Worm (Caenorhabditis elegans): Measurements from ENCODE around the gene H41C03.1.

H41C03.1 gene

DNA sequence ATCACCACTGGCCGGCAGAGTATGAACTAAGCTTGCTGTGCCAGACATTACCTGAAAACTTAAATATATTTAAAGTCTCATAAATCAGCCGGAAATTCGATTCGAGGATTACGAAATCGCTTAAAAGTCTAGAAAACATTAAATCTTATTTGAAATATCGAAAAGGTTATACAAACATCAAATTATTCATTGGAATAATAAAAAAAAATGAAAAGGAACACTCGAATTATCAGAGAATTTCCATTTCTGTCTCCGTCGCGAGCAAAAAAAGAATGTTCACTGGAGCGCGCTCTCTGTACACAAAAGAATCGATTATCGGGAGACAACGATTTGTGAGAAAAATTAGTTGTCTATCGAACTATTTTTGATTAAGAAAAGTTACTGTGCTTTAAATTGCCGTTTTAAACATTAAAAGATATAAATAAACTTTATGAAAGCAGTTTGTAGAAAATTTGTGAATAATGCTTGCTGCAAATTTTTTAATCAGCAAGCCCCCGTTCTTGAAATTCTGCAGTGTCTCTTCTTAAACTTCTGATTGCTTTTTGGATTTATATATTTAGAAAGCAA, 18.0 kb upstream of the H41C03.1 start, which contains the start of gene fzo-1:
Gene fzo-1 (minus strand): TSS at position 51 of the 567 bp plus-strand sequence.
- TF ChIP-seq ceh-63 (GFP tag; optimal IDR thresholded peaks at IDR 0.05) (peak; percentile 72), ceh-8 (GFP tag; optimal IDR thresholded peaks at IDR 0.05) (no peak), fkh-10 (GFP tag; optimal IDR thresholded peaks at IDR 0.05) (no peak), blmp-1 (tag; optimal IDR thresholded peaks at IDR 0.05) (peak; percentile 46), skn-1 (tag; optimal IDR thresholded peaks at IDR 0.05) (peak; percentile 27), pqm-1 (tag; optimal IDR thresholded peaks at IDR 0.05) (no peak), egl-13 (tag; optimal IDR thresholded peaks at IDR 0.05) (peak; percentile 16), ama-1 (optimal IDR thresholded peaks at IDR 0.05) (no peak), pag-3 (tag; optimal IDR thresholded peaks at IDR 0.05; ENCODE audit: borderline replicate concordance, insufficient read depth) (no peak), tbx-2 (tag; optimal IDR thresholded peaks at IDR 0.05) (peak; percentile 61), swsn-7 (tag; optimal IDR thresholded peaks at IDR 0.05) (peak; percentile 45), nhr-237 (tag; optimal IDR thresholded peaks at IDR 0.05) (no peak), ces-1 (GFP tag; optimal IDR thresholded peaks at IDR 0.05) (no peak), unc-86 (tag; optimal IDR thresholded peaks at IDR 0.05) (peak; percentile 2), ztf-11 (tag; optimal IDR thresholded peaks at IDR 0.05) (peak in 1 of 2 experiments; percentile 64), lin-35 (GFP tag; optimal IDR thresholded peaks at IDR 0.05) (peak; percentile 38 to 55), nhr-85 (tag) (peak; percentile 56), unc-62 (GFP tag; optimal IDR thresholded peaks at IDR 0.05) (no peak), ztf-4 (tag; optimal IDR thresholded peaks at IDR 0.05) (no peak), unc-30 (tag; optimal IDR thresholded peaks at IDR 0.05) (no peak), nhr-84 (tag; optimal IDR thresholded peaks at IDR 0.05) (no peak), grh-1 (GFP tag; IDR thresholded peaks at IDR 0.05) (no peak), lir-3 (tag; optimal IDR thresholded peaks at IDR 0.05; ENCODE audit: poor library complexity) (peak; percentile 77), alr-1 (tag; optimal IDR thresholded peaks at IDR 0.05; ENCODE audit: borderline replicate concordance) (no peak), mab-9 (GFP tag; IDR thresholded peaks at IDR 0.05) (no peak), ets-5 (GFP tag; IDR thresholded peaks at IDR 0.05) (no peak), nhr-90 (tag; optimal IDR thresholded peaks at IDR 0.05; ENCODE audit: poor library complexity) (peak; percentile 75), aly-2 (tag; optimal IDR thresholded peaks at IDR 0.05) (no peak), xbp-1 (tag; optimal IDR thresholded peaks at IDR 0.05) (peak; percentile 54), lsy-2 (tag; optimal IDR thresholded peaks at IDR 0.05) (peak in 1 of 2 experiments; percentile 66), dsc-1 (tag; optimal IDR thresholded peaks at IDR 0.05) (peak; percentile 52), lin-39 (tag; optimal IDR thresholded peaks at IDR 0.05) (no peak), pax-3 (tag; optimal IDR thresholded peaks at IDR 0.05) (peak; percentile 86), nhr-76 (tag; optimal IDR thresholded peaks at IDR 0.05) (no peak), Y116A8C.19 (tag; optimal IDR thresholded peaks at IDR 0.05; ENCODE audit: borderline replicate concordance) (no peak), F16B12.6 (tag; optimal IDR thresholded peaks at IDR 0.05) (peak; percentile 7), egl-27 (tag; optimal IDR thresholded peaks at IDR 0.05) (no peak), elt-3 (tag; optimal IDR thresholded peaks at IDR 0.05) (no peak), fkh-8 (tag; optimal IDR thresholded peaks at IDR 0.05) (peak; percentile 52), lin-13 (GFP tag; optimal IDR thresholded peaks at IDR 0.05) (no peak), C34B4.2 (tag; optimal IDR thresholded peaks at IDR 0.05) (no peak), snu-23 (GFP tag; optimal IDR thresholded peaks at IDR 0.05) (peak; percentile 58), C16A3.4 (tag; optimal IDR thresholded peaks at IDR 0.05) (peak; percentile 45), vab-15 (tag; optimal IDR thresholded peaks at IDR 0.05) (no peak), hpl-2 (GFP tag; optimal IDR thresholded peaks at IDR 0.05) (no peak), jun-1 (tag; optimal IDR thresholded peaks at IDR 0.05) (no peak), snpc-4 (tag; optimal IDR thresholded peaks at IDR 0.05) (peak; percentile 20), unc-98 (GFP tag; IDR thresholded peaks at IDR 0.05) (peak; percentile 92), hlh-17 (GFP tag; optimal IDR thresholded peaks at IDR 0.05; ENCODE audit: borderline replicate concordance) (no peak), rnt-1 (tag; optimal IDR thresholded peaks at IDR 0.05) (no peak), nhr-12 (tag; optimal IDR thresholded peaks at IDR 0.05) (no peak), efl-3 (GFP tag; optimal IDR thresholded peaks at IDR 0.05) (no peak), nhr-77 (tag; optimal IDR thresholded peaks at IDR 0.05) (no peak)
